Worm (Caenorhabditis elegans): ENCODE measurements around the gene C34D1.4.

DNA sequence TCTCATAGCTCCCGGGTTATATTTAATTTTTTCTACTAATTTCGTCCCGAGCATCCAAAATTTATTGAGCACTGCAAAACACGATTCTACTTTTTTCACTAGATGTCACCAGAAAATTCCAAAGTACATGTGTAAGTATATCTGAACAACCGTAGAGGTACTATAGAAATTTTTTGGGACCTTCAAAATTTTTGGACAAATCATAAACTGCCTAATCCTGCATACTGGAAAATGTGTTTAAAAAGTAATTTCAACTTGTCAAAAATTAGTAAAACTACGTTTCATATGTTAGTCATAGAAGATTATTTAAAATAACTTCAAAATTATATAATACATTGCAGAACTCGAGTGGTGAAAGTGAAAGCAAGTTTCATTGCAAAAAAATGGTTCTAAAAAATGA, 27.4 kb upstream of the C34D1.4 start:
- TF ChIP-seq ama-1 (optimal IDR thresholded peaks at IDR 0.05) (no peak), lin-39 (tag; optimal IDR thresholded peaks at IDR 0.05) (no peak), nhr-11 (tag; optimal IDR thresholded peaks at IDR 0.05) (no peak)

Data from whole organism, L3 larva.